Fruit fly (Drosophila melanogaster) whole organism, embryonic: ENCODE data around the gene Or88a.

ENCODE experiments used
- ATbp ChIP-seq: fragments of 200-800 bp; sonication (Bioruptor generic); optimal IDR thresholded peaks from 2 replicates; lab custom pipeline; 2017; ENCODE audit warnings: missing biosample characterization, mild to moderate bottlenecking, missing genetic modification characterization, missing genetic modification reagents
- Antp ChIP-seq: fragments of 200-800 bp; sonication (Bioruptor generic); optimal IDR thresholded peaks from 3 replicates; lab custom pipeline; 2016; ENCODE audit warnings: missing biosample characterization, missing genetic modification characterization
- Asciz ChIP-seq: fragments of 200-800 bp; sonication (Bioruptor generic); optimal IDR thresholded peaks from 2 replicates; lab custom pipeline; 2017; ENCODE audit warnings: missing biosample characterization, mild to moderate bottlenecking, missing genetic modification characterization, missing genetic modification reagents
- BEAF-32 ChIP-seq: fragments of 200-800 bp; sonication (Bioruptor generic); optimal IDR thresholded peaks from 3 replicates; lab custom pipeline; 2017; ENCODE audit warnings: missing biosample characterization, missing genetic modification characterization, mild to moderate bottlenecking, moderate library complexity, missing genetic modification reagents
- CG10147 ChIP-seq: fragments of 200-800 bp; sonication (Bioruptor generic); optimal IDR thresholded peaks from 2 replicates; lab custom pipeline; 2019; ENCODE audit warnings: missing biosample characterization, mild to moderate bottlenecking, missing genetic modification characterization, moderate library complexity
- CG10979 ChIP-seq: fragments of 200-800 bp; sonication (Bioruptor generic); optimal IDR thresholded peaks from 2 replicates; lab custom pipeline; 2018; ENCODE audit warnings: missing biosample characterization, mild to moderate bottlenecking, missing genetic modification characterization, moderate library complexity
- CG15479 ChIP-seq: fragments of 200-800 bp; sonication (Bioruptor generic); optimal IDR thresholded peaks from 3 replicates; lab custom pipeline; 2019; ENCODE audit warnings: missing biosample characterization, mild to moderate bottlenecking, missing genetic modification characterization, moderate library complexity
- CG17568 ChIP-seq: fragments of 200-800 bp; sonication (Bioruptor generic); optimal IDR thresholded peaks from 2 replicates; lab custom pipeline; 2018; ENCODE audit warnings: missing biosample characterization, mild to moderate bottlenecking, missing genetic modification characterization, moderate library complexity
- CG17612 ChIP-seq: fragments of 200-800 bp; sonication (Bioruptor generic); IDR thresholded peaks from 2 replicates; pipeline ENCODE4 v1.3.6; 2022; ENCODE audit warnings: missing biosample characterization, missing genetic modification characterization
- CG17829 ChIP-seq: fragments of 200-800 bp; optimal IDR thresholded peaks from 2 replicates; lab custom pipeline; 2019; ENCODE audit warnings: missing biosample characterization, mild to moderate bottlenecking, missing genetic modification characterization, moderate library complexity
- CG2199 ChIP-seq: fragments of 200-800 bp; sonication (Bioruptor generic); IDR thresholded peaks from 3 replicates; pipeline ENCODE4 v1.3.6; 2022; ENCODE audit warnings: missing biosample characterization, missing genetic modification characterization
- CG4707 ChIP-seq: fragments of 200-800 bp; sonication (Bioruptor generic); optimal IDR thresholded peaks from 2 replicates; lab custom pipeline; 2018; ENCODE audit warnings: missing biosample characterization, mild to moderate bottlenecking, missing genetic modification characterization, moderate library complexity
- CG6813 ChIP-seq: fragments of 200-800 bp; sonication (Bioruptor generic); optimal IDR thresholded peaks from 2 replicates; lab custom pipeline; 2017; ENCODE audit warnings: missing biosample characterization, missing genetic modification characterization, mild to moderate bottlenecking, moderate library complexity, missing genetic modification reagents
- CG7745 ChIP-seq: fragments of 200-800 bp; sonication (Bioruptor generic); optimal IDR thresholded peaks from 2 replicates; lab custom pipeline; 2018; ENCODE audit warnings: missing biosample characterization, mild to moderate bottlenecking, missing genetic modification characterization, moderate library complexity
- CG7786 ChIP-seq: fragments of 200-800 bp; sonication (Bioruptor generic); optimal IDR thresholded peaks from 2 replicates; lab custom pipeline; 2016; ENCODE audit warnings: missing biosample characterization, missing genetic modification characterization
- CG8478 ChIP-seq: fragments of >200 bp; optimal IDR thresholded peaks from 2 replicates; lab custom pipeline; 2018
- CG9817 ChIP-seq: fragments of 200-800 bp; sonication (Bioruptor generic); optimal IDR thresholded peaks from 2 replicates; lab custom pipeline; 2018; ENCODE audit warnings: missing biosample characterization, mild to moderate bottlenecking, missing genetic modification characterization, moderate library complexity
- CoRest ChIP-seq: fragments of 200-800 bp; sonication (Bioruptor generic); optimal IDR thresholded peaks from 3 replicates; lab custom pipeline; 2018; ENCODE audit warnings: missing biosample characterization, mild to moderate bottlenecking, missing genetic modification characterization, moderate library complexity
- Dfd ChIP-seq, 2 experiments: fragments of >200 bp; optimal IDR thresholded peaks; 2 replicates each; lab custom pipeline; 2017; ENCODE audit warnings: missing biosample characterization in 2 of 2, missing genetic modification characterization in 2 of 2
- GATAe ChIP-seq: fragments of 200-800 bp; sonication (Bioruptor generic); conservative IDR thresholded peaks from 2 replicates; pipeline ENCODE4 v1.3.6; 2022; ENCODE audit warnings: missing biosample characterization, missing genetic modification characterization
- HHEX ChIP-seq: fragments of 200-800 bp; sonication (Bioruptor generic); optimal IDR thresholded peaks from 3 replicates; lab custom pipeline; 2017; ENCODE audit warnings: missing biosample characterization, mild to moderate bottlenecking, missing genetic modification characterization, missing genetic modification reagents
- HLH4C ChIP-seq: fragments of 200-800 bp; sonication (Bioruptor generic); IDR thresholded peaks from 3 replicates; pipeline ENCODE4 v1.3.6; 2022; ENCODE audit warnings: missing biosample characterization, missing genetic modification characterization; ENCODE audit not compliant: partially characterized antibody
- Hr39 ChIP-seq: fragments of >200 bp; optimal IDR thresholded peaks from 2 replicates; lab custom pipeline; 2017
- Hr51 ChIP-seq, 2 experiments: fragments of 200-800 bp; sonication (Bioruptor generic); optimal IDR thresholded peaks; 2 replicates in 1 of 2; 3 replicates in 1 of 2; lab custom pipeline; 2016 to 2018; ENCODE audit warnings: missing biosample characterization in 2 of 2, missing genetic modification characterization in 2 of 2, mild to moderate bottlenecking in 1 of 2, moderate library complexity in 1 of 2
- Hr78 ChIP-seq, 2 experiments: fragments of 200-800 bp in 1 of 2; fragments of >200 bp in 1 of 2; sonication (Bioruptor generic) in 1 of 2; optimal IDR thresholded peaks; 2 replicates each; lab custom pipeline; 2017 to 2019; ENCODE audit warnings: missing biosample characterization in 2 of 2, missing genetic modification characterization in 2 of 2, mild to moderate bottlenecking in 1 of 2, moderate library complexity in 1 of 2
- Med ChIP-seq: fragments of 200-800 bp; sonication (Bioruptor generic); peaks from one replicate; lab custom pipeline; 2016; ENCODE audit warnings: missing biosample characterization, missing genetic modification characterization, mild to moderate bottlenecking, inconsistent platforms, moderate library complexity
- Nf-YC ChIP-seq: fragments of 200-800 bp; optimal IDR thresholded peaks from 3 replicates; lab custom pipeline; 2019; ENCODE audit warnings: missing biosample characterization, mild to moderate bottlenecking, missing genetic modification characterization, moderate library complexity
- Side ChIP-seq: fragments of 200-800 bp; sonication (Bioruptor generic); optimal IDR thresholded peaks from 2 replicates; lab custom pipeline; 2016; ENCODE audit warnings: missing biosample characterization, missing genetic modification characterization
- Sox102F ChIP-seq: fragments of 200-800 bp; sonication (Bioruptor generic); optimal IDR thresholded peaks from 2 replicates; lab custom pipeline; 2018; ENCODE audit warnings: missing biosample characterization, mild to moderate bottlenecking, missing genetic modification characterization, moderate library complexity
- bab2 ChIP-seq: fragments of 200-800 bp; sonication (Bioruptor generic); optimal IDR thresholded peaks from 2 replicates; lab custom pipeline; 2016; ENCODE audit warnings: missing biosample characterization, missing genetic modification characterization
- bsh ChIP-seq, 2 experiments: fragments of 200-800 bp; sonication (Bioruptor generic); optimal IDR thresholded peaks; 2 replicates each; lab custom pipeline; 2017 to 2018; ENCODE audit warnings: mild to moderate bottlenecking in 2 of 2, missing biosample characterization in 2 of 2, missing genetic modification characterization in 2 of 2, moderate library complexity in 1 of 2
- cg ChIP-seq: fragments of 200-800 bp; sonication (Bioruptor generic); optimal IDR thresholded peaks from 3 replicates; lab custom pipeline; 2019; ENCODE audit warnings: missing biosample characterization, mild to moderate bottlenecking, missing genetic modification characterization, moderate library complexity
- crp ChIP-seq, 2 experiments: fragments of 200-800 bp; sonication (Bioruptor generic); optimal IDR thresholded peaks; 2 replicates in 1 of 2; 3 replicates in 1 of 2; lab custom pipeline; 2017; ENCODE audit warnings: missing biosample characterization in 2 of 2, missing genetic modification characterization in 2 of 2, mild to moderate bottlenecking in 1 of 2, moderate library complexity in 1 of 2
- dan ChIP-seq: fragments of 200-800 bp; sonication (Bioruptor generic); IDR thresholded peaks from 2 replicates; pipeline ENCODE4 v1.3.6; 2022; ENCODE audit warnings: missing biosample characterization, missing genetic modification characterization
- dmrt99B ChIP-seq: fragments of 200-800 bp; sonication (Bioruptor generic); optimal IDR thresholded peaks from 2 replicates; lab custom pipeline; 2018; ENCODE audit warnings: missing biosample characterization, mild to moderate bottlenecking, missing genetic modification characterization, moderate library complexity
- ems ChIP-seq: fragments of 200-800 bp; sonication (Bioruptor generic); optimal IDR thresholded peaks from 3 replicates; lab custom pipeline; 2016; ENCODE audit warnings: missing biosample characterization, missing genetic modification characterization
- hkb ChIP-seq, 2 experiments: fragments of 200-800 bp in 1 of 2; fragments of >200 bp in 1 of 2; sonication (Bioruptor generic) in 1 of 2; IDR thresholded peaks in 1 of 2; optimal IDR thresholded peaks in 1 of 2; 2 replicates each; pipeline versions ENCODE4 v1.3.6 to Lab custom; 2017 to 2022; ENCODE audit warnings: missing biosample characterization in 1 of 2, missing genetic modification characterization in 1 of 2
- lab ChIP-seq: fragments of 200-800 bp; sonication (Bioruptor generic); optimal IDR thresholded peaks from 3 replicates; lab custom pipeline; 2017; ENCODE audit warnings: missing biosample characterization, missing genetic modification characterization, mild to moderate bottlenecking, moderate library complexity, missing genetic modification reagents
- maf-S ChIP-seq: fragments of 200-800 bp; sonication (Bioruptor generic); optimal IDR thresholded peaks from 2 replicates; lab custom pipeline; 2016; ENCODE audit warnings: missing biosample characterization, missing genetic modification characterization
- run ChIP-seq: fragments of 200-800 bp; sonication (Bioruptor generic); optimal IDR thresholded peaks from 3 replicates; lab custom pipeline; 2018; ENCODE audit warnings: missing biosample characterization, mild to moderate bottlenecking, missing genetic modification characterization
- sens ChIP-seq: fragments of 200-800 bp; sonication (Bioruptor generic); peaks from one replicate; lab custom pipeline; 2016; ENCODE audit warnings: missing biosample characterization, missing genetic modification characterization
- seq ChIP-seq: fragments of 200-800 bp; sonication (Bioruptor generic); IDR thresholded peaks from 2 replicates; pipeline ENCODE4 v1.3.6; 2022; ENCODE audit warnings: missing biosample characterization, missing genetic modification characterization
- stwl ChIP-seq: fragments of 200-800 bp; sonication (Bioruptor generic); optimal IDR thresholded peaks from 3 replicates; lab custom pipeline; 2018; ENCODE audit warnings: missing biosample characterization, mild to moderate bottlenecking, missing genetic modification characterization, moderate library complexity
- tap ChIP-seq: fragments of 200-800 bp; optimal IDR thresholded peaks from 3 replicates; lab custom pipeline; 2019; ENCODE audit warnings: missing biosample characterization, mild to moderate bottlenecking, missing genetic modification characterization, moderate library complexity

Gene Or88a

DNA sequence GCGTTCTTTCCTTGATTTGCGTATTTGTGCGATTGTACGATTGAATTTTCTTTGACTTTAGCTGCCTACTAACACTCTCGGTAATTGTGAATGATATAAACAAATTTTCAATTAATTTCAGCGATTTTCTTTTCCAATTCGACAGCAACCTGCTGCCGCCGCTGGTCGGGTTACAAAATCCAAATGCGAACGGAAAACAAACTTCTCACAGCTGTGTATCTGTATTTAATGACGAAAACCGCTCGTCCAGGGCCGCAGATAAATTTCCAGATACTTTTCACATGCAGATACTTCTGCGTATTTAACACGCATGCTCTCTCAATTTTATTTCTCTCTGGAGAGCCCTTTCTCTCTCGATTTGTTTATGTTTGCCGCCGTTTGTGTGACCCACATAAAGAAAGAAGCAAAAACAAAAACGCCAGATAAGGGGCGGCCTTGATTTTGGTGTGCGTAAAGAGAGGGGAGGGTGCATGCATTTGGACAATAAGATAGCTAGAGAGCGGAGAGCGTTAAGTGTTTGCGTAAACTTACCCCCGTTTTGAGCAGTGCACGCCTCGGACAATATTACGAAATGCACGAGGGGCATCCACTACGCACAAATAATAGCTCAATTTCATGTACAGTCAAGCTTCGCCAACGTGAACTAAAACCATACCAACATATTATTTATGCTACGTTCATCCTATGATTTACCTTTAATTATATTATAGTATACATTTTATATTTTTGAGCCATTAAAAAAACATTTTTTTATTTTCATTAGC is 905 bp upstream of the Or88a start, which contains the start of gene CG12402 (continued):
- TF ChIP-seq CG9817 (tag; lab: Kevin White, UChicago) (peak; percentile 65), Side (GFP tag; lab: Kevin White, UChicago) (peak; percentile 71), CG17829 (peak; percentile 91), ems (GFP tag; lab: Kevin White, UChicago) (peak; percentile 55), Nf-YC (tag; lab: Kevin White, UChicago) (peak; percentile 77), CG8478 (no peak), CG10979 (tag; lab: Kevin White, UChicago) (peak; percentile 83), CG10147 (peak; percentile 70), Dfd (GFP tag; optimal IDR thresholded peaks at IDR 0.05; lab: Kevin White, UChicago) (no peak)
- TF ChIP-seq, all 482 proteins: peak for 401

DNA sequence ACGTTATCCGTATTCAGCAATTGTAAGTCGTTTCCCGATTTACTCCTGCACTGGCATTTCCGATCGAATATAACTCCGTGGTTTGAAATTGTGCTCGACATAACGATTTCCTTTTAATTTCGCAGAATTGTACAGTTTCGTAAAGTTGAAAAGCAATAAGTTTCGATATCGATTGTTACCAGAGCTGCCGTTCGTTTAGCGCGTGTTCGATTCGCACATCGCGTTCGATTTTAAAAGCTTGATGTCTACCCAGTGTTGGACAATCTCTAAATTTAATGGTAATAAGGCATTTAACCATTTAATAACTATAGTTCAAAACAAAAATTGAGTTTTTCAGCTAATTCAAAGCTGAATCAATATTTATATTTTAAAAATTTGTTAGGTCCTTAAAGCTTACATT is 2.8 kb downstream of the Or88a start, which contains the start of gene CG14357:
Gene CG14357 (minus strand): TSS at position 101 of the 400 bp plus-strand sequence.
- TF ChIP-seq Antp = no peak
- peak; percentile 17 for TF ChIP-seq stwl

DNA sequence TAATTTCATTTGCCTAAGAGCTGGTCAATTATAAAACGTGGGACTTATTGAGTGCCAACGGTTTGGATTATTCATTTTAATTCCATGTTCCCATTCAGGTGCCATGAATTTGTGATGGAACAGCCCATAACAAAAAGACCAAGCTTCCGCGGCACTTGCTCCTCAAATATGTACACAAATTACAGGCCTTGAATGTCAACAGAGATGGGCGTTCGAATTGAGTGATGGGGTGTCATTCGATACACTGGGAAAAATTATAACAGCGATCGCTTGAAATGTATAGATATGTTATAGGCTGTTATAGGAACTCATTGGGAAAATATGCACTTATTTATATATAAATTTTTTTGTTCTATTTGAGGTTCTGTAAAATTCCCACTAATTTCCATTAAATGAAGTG is 6.8 kb downstream of the Or88a start:
- TF ChIP-seq crp (GFP tag; optimal IDR thresholded peaks at IDR 0.05; lab: Kevin White, UChicago) = no peak
- peak in 1 of 2 experiments; percentile 18 for TF ChIP-seq Hr78 (GFP tag; optimal IDR thresholded peaks at IDR 0.05; lab: Kevin White, UChicago)
- no peak for TF ChIP-seq dan (GFP tag; lab: Robert Waterston, UW)
- TF ChIP-seq CG7745 (tag; lab: Kevin White, UChicago) = no peak
- TF ChIP-seq Asciz = peak; percentile 42
- peak; percentile 57 for TF ChIP-seq Med (GFP tag; lab: Kevin White, UChicago)
- TF ChIP-seq seq = no peak
- TF ChIP-seq CG17568 (GFP tag; lab: Kevin White, UChicago) = no peak
- no peak for TF ChIP-seq run
- TF ChIP-seq sens (GFP tag; lab: Kevin White, UChicago) = peak; percentile 80
- TF ChIP-seq bab2 (GFP tag; lab: Kevin White, UChicago) = peak; percentile 10
- TF ChIP-seq Hr39 (lab: Kevin White, UChicago) = no peak
- peak; percentile 21 for TF ChIP-seq dmrt99B
- no peak for TF ChIP-seq CoRest (tag; lab: Kevin White, UChicago)
- TF ChIP-seq HHEX (GFP tag; lab: Kevin White, UChicago) = no peak
- TF ChIP-seq tap (tag; lab: Kevin White, UChicago) = peak; percentile 36
- no peak for TF ChIP-seq hkb (optimal IDR thresholded peaks at IDR 0.05; lab: Kevin White, UChicago)
- 0 out of 2 replicates have a peak, but pooled peaks have one; percentile 18 for TF ChIP-seq hkb (GFP tag; IDR thresholded peaks at IDR 0.05; lab: Robert Waterston, UW)
- TF ChIP-seq CG17612 (GFP tag; lab: Robert Waterston, UW) = no peak
- no peak for TF ChIP-seq CG15479
- TF ChIP-seq Hr51 (GFP tag; optimal IDR thresholded peaks at IDR 0.05; lab: Kevin White, UChicago) = no peak
- TF ChIP-seq ATbp (GFP tag; lab: Kevin White, UChicago) = peak; percentile 44
- TF ChIP-seq HLH4C (GFP tag; lab: Robert Waterston, UW) = no peak
- TF ChIP-seq CG2199 (GFP tag; lab: Robert Waterston, UW) = no peak
- TF ChIP-seq lab (GFP tag; lab: Kevin White, UChicago) = peak; percentile 24
- TF ChIP-seq GATAe (GFP tag; lab: Robert Waterston, UW) = no peak
- no peak for TF ChIP-seq maf-S (GFP tag; lab: Kevin White, UChicago)
- no peak for TF ChIP-seq CG7786
- no peak for TF ChIP-seq cg
- TF ChIP-seq CG4707 (GFP tag; lab: Kevin White, UChicago) = peak; percentile 2
- peak in 1 of 2 experiments; percentile 3 for TF ChIP-seq bsh (GFP tag; optimal IDR thresholded peaks at IDR 0.05; lab: Kevin White, UChicago)
- peak; percentile 24 for TF ChIP-seq Sox102F
- TF ChIP-seq BEAF-32 (GFP tag; lab: Kevin White, UChicago) = no peak
- TF ChIP-seq CG8478 = no peak
- TF ChIP-seq CG6813 (GFP tag; lab: Kevin White, UChicago) = peak; percentile 22
